Worm (Caenorhabditis elegans): ENCODE measurements around the gene srw-115.

- TF ChIP-seq ama-1 (optimal IDR thresholded peaks at IDR 0.05) (no peak), hmbx-1 (tag; optimal IDR thresholded peaks at IDR 0.05) (no peak), hnd-1 (tag; optimal IDR thresholded peaks at IDR 0.05) (no peak), tbx-37 (GFP tag; conservative IDR thresholded peaks at IDR 0.05) (no peak), ceh-13 (GFP tag; optimal IDR thresholded peaks at IDR 0.05) (no peak), flt-1 (GFP tag; IDR thresholded peaks at IDR 0.05) (no peak), F13C5.2 (tag; optimal IDR thresholded peaks at IDR 0.05) (no peak), scrt-1 (GFP tag; IDR thresholded peaks at IDR 0.05) (no peak), ceh-36 (tag; optimal IDR thresholded peaks at IDR 0.05) (no peak)
These were observed 45.6 kb upstream of the srw-115 start, which contains the start of gene chpf-2 for ce11 chrV:3039282-3039681.

Data from whole organism, early embryonic.